Worm (Caenorhabditis elegans) whole organism, L1 larva: ENCODE results near the gene F59C12.4.
A peak's percentile ranks its signal among the peaks of the same experiment; 100 is the strongest.

ENCODE experiments used
- C04F5.9 ChIP-seq: sonication (generic microtip); optimal IDR thresholded peaks from 2 replicates; lab custom pipeline; 2016; ENCODE audit warnings: missing genetic modification characterization, missing compliant biosample characterization
- C16A3.4 ChIP-seq: fragments of 150-350 bp; optimal IDR thresholded peaks from 2 replicates; lab custom pipeline; 2014; ENCODE audit warnings: missing biosample characterization, missing genetic modification characterization
- Y116A8C.19 ChIP-seq: sonication (generic microtip); optimal IDR thresholded peaks from 2 replicates; lab custom pipeline; 2016; ENCODE audit warnings: missing compliant biosample characterization, missing genetic modification characterization, borderline replicate concordance
- aha-1 ChIP-seq: fragments of 150-350 bp; optimal IDR thresholded peaks from 2 replicates; lab custom pipeline; 2014; ENCODE audit warnings: missing biosample characterization, missing genetic modification characterization
- alr-1 ChIP-seq: fragments of 200-800 bp; sonication (Bioruptor generic); optimal IDR thresholded peaks from 2 replicates; lab custom pipeline; 2018; ENCODE audit warnings: borderline replicate concordance, mild to moderate bottlenecking, missing genetic modification characterization, missing compliant biosample characterization
- aly-2 ChIP-seq: fragments of 150-350 bp; optimal IDR thresholded peaks from 2 replicates; lab custom pipeline; 2014; ENCODE audit warnings: missing biosample characterization, missing genetic modification characterization
- ceh-88 ChIP-seq: fragments of 200-800 bp; sonication (Bioruptor generic); IDR thresholded peaks from 2 replicates; pipeline ENCODE4 v1.3.6; 2022; ENCODE audit warnings: missing genetic modification characterization, missing compliant biosample characterization
- ceh-90 ChIP-seq: sonication (generic microtip); optimal IDR thresholded peaks from 2 replicates; lab custom pipeline; 2016; ENCODE audit warnings: missing genetic modification characterization, missing compliant biosample characterization
- dpl-1 ChIP-seq, 3 experiments: fragments of 150-350 bp in 2 of 3; sonication (generic microtip) in 1 of 3; optimal IDR thresholded peaks; 2 replicates each; lab custom pipeline; 2014 to 2017; ENCODE audit warnings: missing biosample characterization in 3 of 3, missing genetic modification characterization in 3 of 3, missing genetic modification reagents in 3 of 3
- dsc-1 ChIP-seq: sonication (generic microtip); optimal IDR thresholded peaks from 2 replicates; lab custom pipeline; 2016; ENCODE audit warnings: mild to moderate bottlenecking, missing genetic modification characterization, missing compliant biosample characterization
- efl-1 ChIP-seq, 4 experiments: fragments of 150-350 bp; optimal IDR thresholded peaks in 3 of 4; peaks in 1 of 4; 1 replicate in 1 of 4; 2 replicates in 3 of 4; lab custom pipeline; 2014; ENCODE audit warnings: missing biosample characterization in 2 of 4, missing genetic modification characterization in 2 of 4, missing genetic modification reagents in 2 of 4
- efl-3 ChIP-seq: fragments of 200-800 bp; sonication (Bioruptor generic); optimal IDR thresholded peaks from 2 replicates; lab custom pipeline; 2018; ENCODE audit warnings: mild to moderate bottlenecking, missing genetic modification characterization, missing compliant biosample characterization
- egl-13 ChIP-seq: sonication (generic microtip); optimal IDR thresholded peaks from 2 replicates; lab custom pipeline; 2016; ENCODE audit warnings: missing genotype, missing genetic modification reagents, missing genetic modification characterization, missing compliant biosample characterization
- ets-5 ChIP-seq: fragments of 200-800 bp; sonication (Bioruptor generic); IDR thresholded peaks from 2 replicates; pipeline ENCODE4 v1.3.6; 2022; ENCODE audit warnings: missing genetic modification characterization, missing compliant biosample characterization
- fkh-10 ChIP-seq: sonication (generic microtip); optimal IDR thresholded peaks from 2 replicates; lab custom pipeline; 2017; ENCODE audit warnings: missing biosample characterization, missing genetic modification reagents, missing genetic modification characterization
- fkh-4 ChIP-seq: sonication (generic microtip); optimal IDR thresholded peaks from 2 replicates; lab custom pipeline; 2016; ENCODE audit warnings: missing compliant biosample characterization, missing genetic modification characterization, borderline replicate concordance
- fos-1 ChIP-seq: fragments of 150-350 bp; optimal IDR thresholded peaks from 2 replicates; lab custom pipeline; 2014; ENCODE audit warnings: missing biosample characterization, missing genetic modification characterization
- hpl-2 ChIP-seq: fragments of 150-350 bp; optimal IDR thresholded peaks from 2 replicates; lab custom pipeline; 2014; ENCODE audit warnings: missing biosample characterization, missing genetic modification reagents, missing genetic modification characterization
- isw-1 ChIP-seq: fragments of 200-800 bp; sonication (Bioruptor generic); IDR thresholded peaks from 2 replicates; pipeline ENCODE4 v1.3.6; 2022; ENCODE audit warnings: missing genetic modification characterization, missing compliant biosample characterization
- lin-13 ChIP-seq: fragments of 150-350 bp; optimal IDR thresholded peaks from 2 replicates; lab custom pipeline; 2014; ENCODE audit warnings: missing biosample characterization, missing genetic modification reagents, missing genetic modification characterization
- lin-15B ChIP-seq: fragments of 150-350 bp; sonication (generic microtip); optimal IDR thresholded peaks from 3 replicates; lab custom pipeline; 2014; ENCODE audit warnings: missing biosample characterization, missing genetic modification characterization
- lin-39 ChIP-seq: fragments of 150-350 bp; optimal IDR thresholded peaks from 2 replicates; lab custom pipeline; 2014; ENCODE audit warnings: missing biosample characterization, missing genetic modification reagents, missing genetic modification characterization
- mep-1 ChIP-seq: fragments of 150-350 bp; optimal IDR thresholded peaks from 2 replicates; lab custom pipeline; 2014; ENCODE audit warnings: missing biosample characterization, missing genetic modification characterization
- nhr-19 ChIP-seq: fragments of 200-800 bp; sonication (Bioruptor generic); conservative IDR thresholded peaks from 2 replicates; pipeline ENCODE4 v1.3.6; 2022; ENCODE audit warnings: missing genetic modification characterization, missing compliant biosample characterization
- nhr-237 ChIP-seq: fragments of 150-350 bp; optimal IDR thresholded peaks from 2 replicates; lab custom pipeline; 2014; ENCODE audit warnings: missing biosample characterization, missing genetic modification characterization
- nhr-28 ChIP-seq: fragments of 150-350 bp; optimal IDR thresholded peaks from 2 replicates; lab custom pipeline; 2014; ENCODE audit warnings: missing biosample characterization, missing genetic modification characterization
- nhr-47 ChIP-seq: sonication (generic microtip); optimal IDR thresholded peaks from 2 replicates; lab custom pipeline; 2016; ENCODE audit warnings: mild to moderate bottlenecking, missing genetic modification characterization, moderate library complexity, missing compliant biosample characterization
- nhr-71 ChIP-seq: sonication (generic microtip); optimal IDR thresholded peaks from 2 replicates; lab custom pipeline; 2016; ENCODE audit warnings: mild to moderate bottlenecking, missing genetic modification characterization, moderate library complexity, missing compliant biosample characterization
- nhr-76 ChIP-seq: sonication (generic microtip); optimal IDR thresholded peaks from 2 replicates; lab custom pipeline; 2017; ENCODE audit warnings: missing biosample characterization, missing genetic modification characterization
- nhr-77 ChIP-seq: fragments of 150-350 bp; optimal IDR thresholded peaks from 2 replicates; lab custom pipeline; 2014; ENCODE audit warnings: missing biosample characterization, missing genetic modification characterization
- nhr-84 ChIP-seq: sonication (generic microtip); optimal IDR thresholded peaks from 2 replicates; lab custom pipeline; 2017; ENCODE audit warnings: missing biosample characterization, missing genetic modification characterization
- nhr-85 ChIP-seq: sonication (generic microtip); peaks from one replicate; lab custom pipeline; 2016; ENCODE audit warnings: missing genetic modification characterization, inconsistent platforms, missing compliant biosample characterization
- nhr-90 ChIP-seq: sonication (generic microtip); optimal IDR thresholded peaks from 2 replicates; lab custom pipeline; 2016; ENCODE audit warnings: mild to moderate bottlenecking, missing genetic modification characterization, missing compliant biosample characterization; ENCODE audit not compliant: poor library complexity
- pax-3 ChIP-seq: fragments of 200-800 bp; sonication (Bioruptor generic); optimal IDR thresholded peaks from 2 replicates; lab custom pipeline; 2018; ENCODE audit warnings: mild to moderate bottlenecking, missing genetic modification characterization, moderate library complexity, missing compliant biosample characterization
- pqm-1 ChIP-seq: sonication (generic microtip); optimal IDR thresholded peaks from 3 replicates; lab custom pipeline; 2017; ENCODE audit warnings: missing biosample characterization, missing genetic modification characterization
- skn-1 ChIP-seq: fragments of 150-350 bp; optimal IDR thresholded peaks from 2 replicates; lab custom pipeline; 2014; ENCODE audit warnings: missing biosample characterization, missing genetic modification characterization
- snu-23 ChIP-seq: sonication (generic microtip); optimal IDR thresholded peaks from 2 replicates; lab custom pipeline; 2016; ENCODE audit warnings: missing genetic modification characterization, missing compliant biosample characterization
- sptf-1 ChIP-seq: fragments of 150-350 bp; optimal IDR thresholded peaks from 2 replicates; lab custom pipeline; 2014; ENCODE audit warnings: missing biosample characterization, missing genetic modification characterization
- tlp-1 ChIP-seq: fragments of 150-350 bp; optimal IDR thresholded peaks from 2 replicates; lab custom pipeline; 2014; ENCODE audit warnings: missing biosample characterization, missing genetic modification characterization
- unc-130 ChIP-seq: fragments of 150-350 bp; optimal IDR thresholded peaks from 2 replicates; lab custom pipeline; 2017; ENCODE audit warnings: missing biosample characterization, missing genetic modification characterization, inconsistent platforms
- unc-30 ChIP-seq: sonication (generic microtip); optimal IDR thresholded peaks from 2 replicates; lab custom pipeline; 2017; ENCODE audit warnings: missing biosample characterization, missing genetic modification characterization
- unc-98 ChIP-seq: fragments of 200-800 bp; sonication (Bioruptor generic); IDR thresholded peaks from 2 replicates; pipeline ENCODE4 v1.3.6; 2022; ENCODE audit warnings: missing genetic modification characterization, missing compliant biosample characterization
- xbp-1 ChIP-seq: sonication (generic microtip); optimal IDR thresholded peaks from 2 replicates; lab custom pipeline; 2016; ENCODE audit warnings: missing genetic modification characterization, missing compliant biosample characterization
- zag-1 ChIP-seq: fragments of 150-350 bp; optimal IDR thresholded peaks from 2 replicates; lab custom pipeline; 2014; ENCODE audit warnings: missing biosample characterization, missing genetic modification characterization
- zip-4 ChIP-seq: fragments of 200-800 bp; sonication (Bioruptor generic); optimal IDR thresholded peaks from 2 replicates; lab custom pipeline; 2018; ENCODE audit warnings: mild to moderate bottlenecking, missing genetic modification characterization, moderate library complexity, missing compliant biosample characterization
- ztf-11 ChIP-seq, 2 experiments: sonication (generic microtip); optimal IDR thresholded peaks; 2 replicates each; lab custom pipeline; 2016 to 2017; ENCODE audit warnings: missing genetic modification characterization in 2 of 2, missing biosample characterization in 1 of 2, missing compliant biosample characterization in 1 of 2
- ztf-4 ChIP-seq: fragments of 150-350 bp; optimal IDR thresholded peaks from 2 replicates; lab custom pipeline; 2014; ENCODE audit warnings: missing biosample characterization, missing genetic modification characterization

F59C12.4 gene

ce11 chrX:16604566-16604965 lies 2.1 kb upstream of the F59C12.4 start (continued):
- TF ChIP-seq aly-2 (tag; lab: Kevin White, UChicago) (no peak), nhr-85 (peak; percentile 56), fkh-10 (no peak), nhr-76 (tag; lab: Kevin White, UChicago) (no peak), nhr-71 (tag; lab: Kevin White, UChicago) (peak; percentile 74), egl-13 (peak; percentile 43), unc-98 (GFP tag; lab: Robert Waterston, UW) (no peak), tlp-1 (no peak), Y116A8C.19 (tag; lab: Kevin White, UChicago) (no peak), mep-1 (tag; lab: Kevin White, UChicago) (peak; percentile 72), pax-3 (tag; lab: Kevin White, UChicago) (no peak), C16A3.4 (tag; lab: Kevin White, UChicago) (peak; percentile 46), isw-1 (no peak), nhr-237 (tag; lab: Kevin White, UChicago) (no peak), fos-1 (tag; lab: Kevin White, UChicago) (no peak), skn-1 (tag; lab: Kevin White, UChicago) (no peak), ceh-88 (GFP tag; lab: Robert Waterston, UW) (no peak; the same call in 1 of the 2 replicates), lin-13 (GFP tag; lab: Kevin White, UChicago) (peak; percentile 14), efl-3 (GFP tag; lab: Kevin White, UChicago) (no peak), ceh-90 (no peak), aha-1 (no peak), fkh-4 (no peak), nhr-28 (tag; lab: Kevin White, UChicago) (no peak), unc-130 (tag; lab: Kevin White, UChicago) (no peak), pqm-1 (tag; lab: Kevin White, UChicago) (no peak), nhr-47 (peak; percentile 68), ets-5 (GFP tag; lab: Robert Waterston, UW) (no peak), hpl-2 (GFP tag; lab: Kevin White, UChicago) (no peak), nhr-90 (tag; lab: Kevin White, UChicago) (peak; percentile 56), alr-1 (tag; lab: Kevin White, UChicago) (no peak), lin-15B (tag; lab: Kevin White, UChicago) (no peak), xbp-1 (peak; percentile 26), zip-4 (peak; percentile 21), nhr-19 (GFP tag; lab: Robert Waterston, UW) (peak; percentile 60), lin-39 (no peak), nhr-77 (tag; lab: Kevin White, UChicago) (peak; percentile 19), nhr-84 (no peak), snu-23 (GFP tag; lab: Kevin White, UChicago) (peak; percentile 75), C04F5.9 (tag; lab: Kevin White, UChicago) (peak; percentile 25), unc-30 (no peak), dsc-1 (tag; lab: Kevin White, UChicago) (peak; percentile 43), dpl-1 (GFP tag; optimal IDR thresholded peaks at IDR 0.05; lab: Kevin White, UChicago) (peak in 1 of 3 experiments; percentile 13), ztf-11 (tag; optimal IDR thresholded peaks at IDR 0.05; lab: Kevin White, UChicago) (no peak), efl-1 (optimal IDR thresholded peaks at IDR 0.05; lab: Kevin White, UChicago) (no peak), efl-1 (GFP tag; optimal IDR thresholded peaks at IDR 0.05 in 1 of 2; lab: Kevin White, UChicago) (peak in 1 of 2 experiments; percentile 43), sptf-1 (tag; lab: Kevin White, UChicago) (no peak), zag-1 (tag; lab: Kevin White, UChicago) (no peak), ztf-4 (no peak)
